Fruit fly (Drosophila melanogaster): ENCODE results near the gene Rpt2.

Gene Rpt2

dm6 chr3R:23920874-23921539 is 10.4 kb downstream of the Rpt2 start (continued):
- peak; percentile 75 for TF ChIP-seq dysf (GFP tag; IDR thresholded peaks at IDR 0.05)
- no peak for TF ChIP-seq Sox100B (GFP tag; optimal IDR thresholded peaks at IDR 0.05)
- TF ChIP-seq CG12104 (GFP tag; optimal IDR thresholded peaks at IDR 0.05) = no peak
- no peak for TF ChIP-seq CG6854 (GFP tag; optimal IDR thresholded peaks at IDR 0.05)
- no peak for TF ChIP-seq MTF-1 (GFP tag; optimal IDR thresholded peaks at IDR 0.05; ENCODE audit: borderline replicate concordance)
- TF ChIP-seq Usf (GFP tag; optimal IDR thresholded peaks at IDR 0.05) = no peak
- no peak for TF ChIP-seq Dp (GFP tag; optimal IDR thresholded peaks at IDR 0.05)
- TF ChIP-seq Ets65A (GFP tag) = peak; percentile 94
- TF ChIP-seq CG18599 (GFP tag; optimal IDR thresholded peaks at IDR 0.05) = peak; percentile 84
- TF ChIP-seq Sin3A (optimal IDR thresholded peaks at IDR 0.05) = no peak
- TF ChIP-seq Gsc (GFP tag; IDR thresholded peaks at IDR 0.05) = no peak
- peak; percentile 43 for TF ChIP-seq nau (GFP tag; optimal IDR thresholded peaks at IDR 0.05)
- peak; percentile 24; the same call in 1 of the 2 replicates for TF ChIP-seq Ptx1 (GFP tag; IDR thresholded peaks at IDR 0.05)
- peak; percentile 54 for TF ChIP-seq CG3281 (GFP tag; optimal IDR thresholded peaks at IDR 0.05)
- peak in 1 of 2 experiments; percentile 25 for TF ChIP-seq dpn (GFP tag; optimal IDR thresholded peaks at IDR 0.05)
- TF ChIP-seq row (GFP tag; IDR thresholded peaks at IDR 0.05) = peak; percentile 76
- TF ChIP-seq sens-2 (GFP tag; IDR thresholded peaks at IDR 0.05) = no peak
- peak; percentile 26 for TF ChIP-seq D19B (GFP tag; optimal IDR thresholded peaks at IDR 0.05)
- 0 out of 2 replicates have a peak, but pooled peaks have one; percentile 13 for TF ChIP-seq Ada2b (GFP tag; IDR thresholded peaks at IDR 0.05)
- TF ChIP-seq CG6254 (GFP tag; optimal IDR thresholded peaks at IDR 0.05) = no peak
- no peak for TF ChIP-seq CG9437 (GFP tag; optimal IDR thresholded peaks at IDR 0.05)
- peak; percentile 82 for TF ChIP-seq CrebB (tag; optimal IDR thresholded peaks at IDR 0.05)
- TF ChIP-seq gcm2 (GFP tag; optimal IDR thresholded peaks at IDR 0.05) = no peak
- TF ChIP-seq HmgD (GFP tag; optimal IDR thresholded peaks at IDR 0.05) = no peak
- no peak for TF ChIP-seq inv (GFP tag; IDR thresholded peaks at IDR 0.05; ENCODE audit: partially characterized antibody)
- no peak for TF ChIP-seq disco-r (GFP tag; optimal IDR thresholded peaks at IDR 0.05)
- TF ChIP-seq CG17912 (GFP tag; optimal IDR thresholded peaks at IDR 0.05) = no peak
- peak; percentile 71 for TF ChIP-seq Hmr (GFP tag; optimal IDR thresholded peaks at IDR 0.05)
- peak; percentile 81 for TF ChIP-seq CG11456 (GFP tag; IDR thresholded peaks at IDR 0.05)
- TF ChIP-seq CG14965 (GFP tag; optimal IDR thresholded peaks at IDR 0.05; ENCODE audit: borderline replicate concordance) = no peak
- TF ChIP-seq Eip74EF (GFP tag; optimal IDR thresholded peaks at IDR 0.05) = peak in 1 of 2 experiments; percentile 65
- peak; percentile 16 for TF ChIP-seq phol (tag; optimal IDR thresholded peaks at IDR 0.05)
- TF ChIP-seq B-H2 (GFP tag; optimal IDR thresholded peaks at IDR 0.05) = peak; percentile 85
- TF ChIP-seq Ets97D (GFP tag; optimal IDR thresholded peaks at IDR 0.05) = no peak
- no peak for TF ChIP-seq CG30431 (GFP tag; optimal IDR thresholded peaks at IDR 0.05)
- TF ChIP-seq Hey (tag; optimal IDR thresholded peaks at IDR 0.05) = peak; percentile 14
- peak; percentile 90 for TF ChIP-seq Rfx (GFP tag; IDR thresholded peaks at IDR 0.05)
- TF ChIP-seq Antp (GFP tag; optimal IDR thresholded peaks at IDR 0.05) = peak; percentile 40
- TF ChIP-seq CG9797 (GFP tag; optimal IDR thresholded peaks at IDR 0.05) = no peak
- TF ChIP-seq Camta (GFP tag; optimal IDR thresholded peaks at IDR 0.05) = no peak
- no peak for TF ChIP-seq sc (optimal IDR thresholded peaks at IDR 0.05)
- no peak for TF ChIP-seq sc (GFP tag; optimal IDR thresholded peaks at IDR 0.05)
- no peak for TF ChIP-seq gce (GFP tag; IDR thresholded peaks at IDR 0.05)
- TF ChIP-seq CG31365 (tag; optimal IDR thresholded peaks at IDR 0.05) = peak; percentile 28
- no peak for TF ChIP-seq CG4617 (GFP tag; optimal IDR thresholded peaks at IDR 0.05; ENCODE audit: borderline replicate concordance)
- no peak for TF ChIP-seq CG6813 (GFP tag; optimal IDR thresholded peaks at IDR 0.05)
- no peak for TF ChIP-seq kah (GFP tag; optimal IDR thresholded peaks at IDR 0.05)
- TF ChIP-seq Poxn (GFP tag; IDR thresholded peaks at IDR 0.05) = 0 out of 2 replicates have a peak, but pooled peaks have one; percentile 28
- TF ChIP-seq scrt (GFP tag; optimal IDR thresholded peaks at IDR 0.05) = peak; percentile 43
- TF ChIP-seq CG13123 (GFP tag; optimal IDR thresholded peaks at IDR 0.05) = no peak

Measured in whole organism, embryonic.